Fruit fly (Drosophila melanogaster) whole organism, embryonic: ENCODE measurements around the gene CG32388.

Source experiments
- CG10565 ChIP-seq: fragments of 200-800 bp; sonication (Bioruptor generic); optimal IDR thresholded peaks from 3 replicates; lab custom pipeline; 2016; ENCODE audit warnings: missing biosample characterization, mild to moderate bottlenecking, missing genetic modification characterization
- CG10979 ChIP-seq: fragments of 200-800 bp; sonication (Bioruptor generic); optimal IDR thresholded peaks from 2 replicates; lab custom pipeline; 2018; ENCODE audit warnings: missing biosample characterization, mild to moderate bottlenecking, missing genetic modification characterization, moderate library complexity
- CG12104 ChIP-seq: fragments of 200-800 bp; sonication (Bioruptor generic); optimal IDR thresholded peaks from 3 replicates; lab custom pipeline; 2016; ENCODE audit warnings: missing biosample characterization, missing genetic modification characterization
- CG12236 ChIP-seq: fragments of 200-800 bp; sonication (Bioruptor generic); optimal IDR thresholded peaks from 2 replicates; lab custom pipeline; 2016; ENCODE audit warnings: missing biosample characterization, missing genetic modification characterization
- CG13424 ChIP-seq: fragments of 200-800 bp; sonication (Bioruptor generic); optimal IDR thresholded peaks from 2 replicates; lab custom pipeline; 2019; ENCODE audit warnings: missing biosample characterization, mild to moderate bottlenecking, missing genetic modification characterization, moderate library complexity
- CG14860 ChIP-seq: fragments of 200-800 bp; sonication (Bioruptor generic); IDR thresholded peaks from 3 replicates; pipeline ENCODE4 v1.3.6; 2022; ENCODE audit warnings: missing biosample characterization, missing genetic modification characterization; ENCODE audit not compliant: partially characterized antibody
- CG14965 ChIP-seq: fragments of 200-800 bp; sonication (Bioruptor generic); optimal IDR thresholded peaks from 2 replicates; lab custom pipeline; 2016; ENCODE audit warnings: missing biosample characterization, missing genetic modification characterization, borderline replicate concordance
- CG16779 ChIP-seq: fragments of 200-800 bp; sonication (Bioruptor generic); IDR thresholded peaks from 2 replicates; pipeline ENCODE4 v1.3.6; 2022; ENCODE audit warnings: missing biosample characterization, missing genetic modification characterization
- CG16815 ChIP-seq: fragments of 200-800 bp; sonication (Bioruptor generic); optimal IDR thresholded peaks from 3 replicates; lab custom pipeline; 2017; ENCODE audit warnings: missing biosample characterization, mild to moderate bottlenecking, missing genetic modification characterization
- CG2712 ChIP-seq: fragments of 200-800 bp; optimal IDR thresholded peaks from 3 replicates; lab custom pipeline; 2019; ENCODE audit warnings: missing biosample characterization, mild to moderate bottlenecking, missing genetic modification characterization, moderate library complexity
- CG30403 ChIP-seq: fragments of 200-800 bp; sonication (Bioruptor generic); optimal IDR thresholded peaks from 3 replicates; lab custom pipeline; 2016; ENCODE audit warnings: missing biosample characterization, missing genetic modification characterization
- CG3163 ChIP-seq: fragments of 200-800 bp; sonication (Bioruptor generic); optimal IDR thresholded peaks from 3 replicates; lab custom pipeline; 2016; ENCODE audit warnings: missing biosample characterization, missing genetic modification characterization
- CG34376 ChIP-seq: fragments of 200-800 bp; sonication (Bioruptor generic); optimal IDR thresholded peaks from 2 replicates; lab custom pipeline; 2018; ENCODE audit warnings: missing biosample characterization, mild to moderate bottlenecking, missing genetic modification characterization
- CG34422 ChIP-seq: fragments of 200-800 bp; sonication (Bioruptor generic); IDR thresholded peaks from 3 replicates; pipeline ENCODE4 v1.3.6; 2022; ENCODE audit warnings: missing biosample characterization, missing genetic modification characterization
- CG4424 ChIP-seq: fragments of 200-800 bp; sonication (Bioruptor generic); optimal IDR thresholded peaks from 3 replicates; lab custom pipeline; 2016; ENCODE audit warnings: missing biosample characterization, missing genetic modification characterization
- CG5180 ChIP-seq: fragments of 200-800 bp; sonication (Bioruptor generic); optimal IDR thresholded peaks from 3 replicates; lab custom pipeline; 2017; ENCODE audit warnings: missing biosample characterization, missing genetic modification characterization, mild to moderate bottlenecking, moderate library complexity, missing genetic modification reagents
- CG8765 ChIP-seq: fragments of 200-800 bp; sonication (Bioruptor generic); IDR thresholded peaks from 2 replicates; pipeline ENCODE4 v1.3.6; 2022; ENCODE audit warnings: missing biosample characterization, missing genetic modification characterization
- CG8944 ChIP-seq: fragments of 200-800 bp; sonication (Bioruptor generic); optimal IDR thresholded peaks from 3 replicates; lab custom pipeline; 2016; ENCODE audit warnings: missing biosample characterization, missing genetic modification characterization
- Eip74EF ChIP-seq, 2 experiments: fragments of 200-800 bp in 1 of 2; fragments of >200 bp in 1 of 2; sonication (Bioruptor generic) in 1 of 2; optimal IDR thresholded peaks; 2 replicates each; lab custom pipeline; 2017 to 2019; ENCODE audit warnings: missing biosample characterization in 2 of 2, missing genetic modification characterization in 2 of 2, mild to moderate bottlenecking in 1 of 2, moderate library complexity in 1 of 2
- HLH3B ChIP-seq: fragments of 200-800 bp; sonication (Bioruptor generic); IDR thresholded peaks from 2 replicates; pipeline ENCODE4 v1.3.6; 2022; ENCODE audit warnings: missing biosample characterization, missing genetic modification characterization
- Hr39 ChIP-seq: fragments of >200 bp; optimal IDR thresholded peaks from 2 replicates; lab custom pipeline; 2017
- Lpt ChIP-seq: fragments of >200 bp; optimal IDR thresholded peaks from 2 replicates; lab custom pipeline; 2018; ENCODE audit warnings: missing biosample characterization, missing genetic modification characterization
- MESR4 ChIP-seq: fragments of 200-800 bp; sonication (Bioruptor generic); optimal IDR thresholded peaks from 2 replicates; lab custom pipeline; 2018; ENCODE audit warnings: missing biosample characterization, mild to moderate bottlenecking, missing genetic modification characterization, moderate library complexity
- Oaz ChIP-seq: fragments of 200-800 bp; sonication (Bioruptor generic); IDR thresholded peaks from 2 replicates; pipeline ENCODE4 v1.3.6; 2022; ENCODE audit warnings: missing biosample characterization, missing genetic modification characterization
- PHDP ChIP-seq: fragments of 200-800 bp; sonication (Bioruptor generic); optimal IDR thresholded peaks from 3 replicates; lab custom pipeline; 2018; ENCODE audit warnings: missing biosample characterization, mild to moderate bottlenecking, missing genetic modification characterization, moderate library complexity
- Poxn ChIP-seq: fragments of 200-800 bp; sonication (Bioruptor generic); IDR thresholded peaks from 2 replicates; pipeline ENCODE4 v1.3.6; 2022; ENCODE audit warnings: missing biosample characterization, missing genetic modification characterization
- Rfx ChIP-seq: fragments of 200-800 bp; sonication (Bioruptor generic); IDR thresholded peaks from 2 replicates; pipeline ENCODE4 v1.3.6; 2022; ENCODE audit warnings: missing biosample characterization, missing genetic modification characterization
- Scr ChIP-seq: fragments of 200-800 bp; sonication (Bioruptor generic); IDR thresholded peaks from 2 replicates; pipeline ENCODE4 v1.3.6; 2022; ENCODE audit warnings: missing biosample characterization, missing genetic modification characterization; ENCODE audit not compliant: partially characterized antibody
- Sox100B ChIP-seq: fragments of 200-800 bp; sonication (Bioruptor generic); optimal IDR thresholded peaks from 3 replicates; lab custom pipeline; 2018; ENCODE audit warnings: missing biosample characterization, mild to moderate bottlenecking, missing genetic modification characterization
- Trl ChIP-seq, 3 experiments: fragments of >200 bp in 2 of 3; fragments of 200-800 bp in 1 of 3; sonication (Bioruptor generic) in 1 of 3; optimal IDR thresholded peaks; 2 replicates in 1 of 3; 3 replicates in 2 of 3; lab custom pipeline; 2016 to 2017; ENCODE audit warnings: missing biosample characterization in 1 of 3, missing genetic modification characterization in 1 of 3
- ap ChIP-seq: fragments of 200-800 bp; sonication (Bioruptor generic); IDR thresholded peaks from 2 replicates; pipeline ENCODE4 v1.3.6; 2022; ENCODE audit warnings: missing biosample characterization, missing genetic modification characterization
- da ChIP-seq: fragments of 200-800 bp; sonication (Bioruptor generic); optimal IDR thresholded peaks from 2 replicates; lab custom pipeline; 2016; ENCODE audit warnings: missing biosample characterization, missing genetic modification characterization
- emc ChIP-seq: fragments of 200-800 bp; sonication (Bioruptor generic); optimal IDR thresholded peaks from 2 replicates; lab custom pipeline; 2016; ENCODE audit warnings: missing biosample characterization, missing genetic modification characterization
- ems ChIP-seq: fragments of 200-800 bp; sonication (Bioruptor generic); optimal IDR thresholded peaks from 3 replicates; lab custom pipeline; 2016; ENCODE audit warnings: missing biosample characterization, missing genetic modification characterization
- esg ChIP-seq: fragments of 200-800 bp; sonication (Bioruptor generic); conservative IDR thresholded peaks from 2 replicates; pipeline ENCODE4 v1.3.6; 2022; ENCODE audit warnings: missing biosample characterization, missing genetic modification characterization
- fru ChIP-seq: fragments of >200 bp; optimal IDR thresholded peaks from 2 replicates; lab custom pipeline; 2017
- gcm2 ChIP-seq: fragments of 200-800 bp; sonication (Bioruptor generic); optimal IDR thresholded peaks from 2 replicates; lab custom pipeline; 2016; ENCODE audit warnings: missing biosample characterization, missing genetic modification characterization
- gem ChIP-seq: fragments of 200-800 bp; sonication (Bioruptor generic); optimal IDR thresholded peaks from 2 replicates; lab custom pipeline; 2019; ENCODE audit warnings: missing biosample characterization, mild to moderate bottlenecking, missing genetic modification characterization, moderate library complexity
- hth ChIP-seq: fragments of >200 bp; optimal IDR thresholded peaks from 2 replicates; lab custom pipeline; 2017; ENCODE audit warnings: inconsistent platforms
- inv ChIP-seq: fragments of 200-800 bp; sonication (Bioruptor generic); IDR thresholded peaks from 2 replicates; pipeline ENCODE4 v1.3.6; 2022; ENCODE audit warnings: missing biosample characterization, missing genetic modification characterization; ENCODE audit not compliant: partially characterized antibody
- jigr1 ChIP-seq: fragments of 200-800 bp; sonication (Bioruptor generic); IDR thresholded peaks from 3 replicates; pipeline ENCODE4 v1.3.6; 2022; ENCODE audit warnings: missing biosample characterization, missing genetic modification characterization
- lilli ChIP-seq: fragments of 200-800 bp; sonication (Bioruptor generic); optimal IDR thresholded peaks from 3 replicates; lab custom pipeline; 2016; ENCODE audit warnings: missing biosample characterization, missing genetic modification characterization
- mld ChIP-seq: fragments of 200-800 bp; sonication (Bioruptor generic); IDR thresholded peaks from 3 replicates; pipeline ENCODE4 v1.3.6; 2022; ENCODE audit warnings: missing biosample characterization, missing genetic modification characterization; ENCODE audit not compliant: partially characterized antibody
- nerfin-2 ChIP-seq: fragments of 200-800 bp; sonication (Bioruptor generic); IDR thresholded peaks from 2 replicates; pipeline ENCODE4 v1.3.6; 2022; ENCODE audit warnings: missing biosample characterization, missing genetic modification characterization; ENCODE audit not compliant: partially characterized antibody
- repo ChIP-seq: fragments of 200-800 bp; sonication (Bioruptor generic); optimal IDR thresholded peaks from 2 replicates; lab custom pipeline; 2016; ENCODE audit warnings: missing biosample characterization, missing genetic modification characterization
- sr ChIP-seq: fragments of 200-800 bp; sonication (Bioruptor generic); IDR thresholded peaks from 3 replicates; pipeline ENCODE4 v1.3.6; 2022; ENCODE audit warnings: missing biosample characterization, missing genetic modification characterization
- ttk ChIP-seq: fragments of 200-800 bp; sonication (Bioruptor generic); IDR thresholded peaks from 2 replicates; pipeline ENCODE4 v2.1.2; 2022; ENCODE audit warnings: missing biosample characterization, missing genetic modification characterization
- unpg ChIP-seq: fragments of 200-800 bp; sonication (Bioruptor generic); optimal IDR thresholded peaks from 3 replicates; lab custom pipeline; 2018; ENCODE audit warnings: missing biosample characterization, mild to moderate bottlenecking, missing genetic modification characterization, moderate library complexity
- zen ChIP-seq: fragments of 200-800 bp; sonication (Bioruptor generic); optimal IDR thresholded peaks from 3 replicates; lab custom pipeline; 2018; ENCODE audit warnings: missing biosample characterization, mild to moderate bottlenecking, missing genetic modification characterization, moderate library complexity
- zfh1 ChIP-seq: fragments of 200-800 bp; sonication (Bioruptor generic); IDR thresholded peaks from 3 replicates; pipeline ENCODE4 v1.3.6; 2022; ENCODE audit warnings: missing biosample characterization, missing genetic modification characterization

Gene CG32388

DNA sequence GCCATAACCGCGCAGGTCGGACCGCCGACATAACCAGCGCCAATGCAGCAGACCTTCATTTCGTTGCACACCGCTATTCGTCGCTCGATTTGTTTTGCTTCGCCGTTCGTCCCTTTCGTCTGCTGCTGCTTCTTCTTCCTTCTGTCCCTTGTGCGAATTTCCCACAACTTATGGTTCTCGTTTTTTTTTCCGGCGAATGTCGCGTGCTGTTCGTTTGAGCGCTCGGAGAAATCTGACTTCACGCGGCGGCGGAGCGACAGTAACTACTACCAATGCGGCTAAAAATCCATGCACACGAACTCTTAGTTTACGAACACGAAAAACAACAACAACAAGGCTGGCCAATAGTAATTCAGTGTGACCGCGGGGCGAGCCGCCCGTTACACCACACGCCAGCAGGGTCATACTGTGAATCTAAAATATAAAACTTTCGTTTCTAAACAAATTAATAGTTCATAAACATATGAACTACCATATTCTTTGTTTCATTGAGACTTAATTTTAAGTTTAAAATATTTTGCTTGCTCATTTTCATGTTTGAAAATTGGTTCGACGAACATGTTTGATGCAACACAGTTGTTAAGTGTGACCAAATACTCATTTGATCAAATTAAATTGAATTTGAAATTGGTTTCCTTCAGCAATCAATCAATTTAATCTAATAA, 19.8 kb downstream of the CG32388 start, which contains the start of gene sgl (continued):
- TF ChIP-seq CG30403 (GFP tag; lab: Kevin White, UChicago), result no peak
- no peak for TF ChIP-seq Hr39 (lab: Kevin White, UChicago)
- TF ChIP-seq jigr1 (GFP tag; lab: Robert Waterston, UW), result no peak
- TF ChIP-seq CG16815, result no peak
- TF ChIP-seq mld (GFP tag; lab: Robert Waterston, UW), result 0 out of 3 replicates have a peak, but pooled peaks have one; percentile 66
- TF ChIP-seq ttk (GFP tag; lab: Robert Waterston, UW), result no peak
- no peak for TF ChIP-seq fru (lab: Kevin White, UChicago)
- no peak for TF ChIP-seq sr (GFP tag; lab: Robert Waterston, UW)
- peak in 1 of 2 experiments; percentile 55 for TF ChIP-seq Trl (optimal IDR thresholded peaks at IDR 0.05; lab: Kevin White, UChicago)
- no peak for TF ChIP-seq Trl (GFP tag; optimal IDR thresholded peaks at IDR 0.05; lab: Kevin White, UChicago)
- TF ChIP-seq Oaz, result no peak
- peak; percentile 66 for TF ChIP-seq CG3163 (GFP tag; lab: Kevin White, UChicago)
- TF ChIP-seq Poxn, result no peak
- TF ChIP-seq gem, result no peak
- TF ChIP-seq CG4424 (GFP tag; lab: Kevin White, UChicago), result peak; percentile 19
- TF ChIP-seq CG14965 (GFP tag; lab: Kevin White, UChicago), result no peak
- peak; percentile 25; the same call in 1 of the 2 replicates for TF ChIP-seq inv
- peak; percentile 7 for TF ChIP-seq CG2712
- TF ChIP-seq CG12236, result peak; percentile 20
- TF ChIP-seq CG5180 (GFP tag; lab: Kevin White, UChicago), result peak; percentile 100
- TF ChIP-seq HLH3B (GFP tag; lab: Robert Waterston, UW), result 0 out of 2 replicates have a peak, but pooled peaks have one; percentile 20
- no peak for TF ChIP-seq CG12104
- TF ChIP-seq CG34376 (GFP tag; lab: Kevin White, UChicago), result peak; percentile 77
- TF ChIP-seq Eip74EF (GFP tag; optimal IDR thresholded peaks at IDR 0.05; lab: Kevin White, UChicago), result peak in 1 of 2 experiments; percentile 4
- no peak for TF ChIP-seq unpg (GFP tag; lab: Kevin White, UChicago)
- TF ChIP-seq CG14860 (GFP tag; lab: Robert Waterston, UW), result no peak
- TF ChIP-seq Rfx (GFP tag; lab: Robert Waterston, UW), result peak; percentile 69
- TF ChIP-seq esg (GFP tag; lab: Robert Waterston, UW), result no peak
- TF ChIP-seq CG8765 (GFP tag; lab: Robert Waterston, UW), result 0 out of 2 replicates have a peak, but pooled peaks have one; percentile 5
- TF ChIP-seq repo, result no peak
- TF ChIP-seq hth (lab: Kevin White, UChicago), result no peak
- TF ChIP-seq CG10979, result peak; percentile 22
- peak; percentile 57 for TF ChIP-seq MESR4 (GFP tag; lab: Kevin White, UChicago)
- peak; percentile 27; the same call in 1 of the 2 replicates for TF ChIP-seq nerfin-2
- 0 out of 2 replicates have a peak, but pooled peaks have one; percentile 34 for TF ChIP-seq CG16779
- TF ChIP-seq da (GFP tag; lab: Kevin White, UChicago), result no peak
- TF ChIP-seq CG13424 (tag; lab: Kevin White, UChicago), result no peak
- TF ChIP-seq Scr, result peak; percentile 43; the same call in 1 of the 2 replicates
- TF ChIP-seq emc (GFP tag; lab: Kevin White, UChicago), result no peak
- no peak for TF ChIP-seq ap (GFP tag; lab: Robert Waterston, UW)
- no peak for TF ChIP-seq Lpt (GFP tag; lab: Kevin White, UChicago)
- no peak for TF ChIP-seq gcm2 (GFP tag; lab: Kevin White, UChicago)
- peak; percentile 20 for TF ChIP-seq lilli (GFP tag; lab: Kevin White, UChicago)
- TF ChIP-seq CG8944 (GFP tag; lab: Kevin White, UChicago), result no peak
- no peak for TF ChIP-seq Sox100B (GFP tag; lab: Kevin White, UChicago)
- peak; percentile 36; the same call in 1 of the 3 replicates for TF ChIP-seq zfh1 (GFP tag; lab: Robert Waterston, UW)
- no peak for TF ChIP-seq CG10565 (GFP tag; lab: Kevin White, UChicago)
- TF ChIP-seq zen, result peak; percentile 30
- TF ChIP-seq PHDP (tag; lab: Kevin White, UChicago), result peak; percentile 37
- no peak for TF ChIP-seq ems (GFP tag; lab: Kevin White, UChicago)
- peak; percentile 91 for TF ChIP-seq CG34422 (GFP tag; lab: Robert Waterston, UW)
